Fruit fly (Drosophila melanogaster): Measurements from ENCODE around the gene PGRP-LB.

DNA sequence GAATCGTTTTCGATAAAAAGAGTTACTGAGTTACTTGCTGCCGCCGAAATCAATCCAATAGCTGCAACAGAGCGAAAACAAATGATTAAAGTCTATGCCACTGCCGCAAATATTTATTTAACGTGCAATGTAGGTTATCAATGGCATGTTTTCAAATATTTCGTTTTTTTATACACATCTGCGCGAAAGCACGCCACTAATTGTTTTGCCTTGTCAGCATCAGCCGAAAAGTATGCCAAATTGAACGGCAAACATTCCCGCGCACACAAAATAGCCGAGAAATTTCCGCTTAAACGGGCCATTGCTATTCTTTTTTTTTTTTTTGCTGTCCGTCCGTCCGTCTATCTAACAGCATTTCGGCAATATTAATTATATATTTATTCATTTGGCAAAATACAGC lies 8.3 kb downstream of the PGRP-LB start:
- no peak for TF ChIP-seq Myc (optimal IDR thresholded peaks at IDR 0.05)
- TF ChIP-seq ttk (optimal IDR thresholded peaks at IDR 0.05), result no peak
- TF ChIP-seq h (optimal IDR thresholded peaks at IDR 0.05), result no peak
- TF ChIP-seq Sin3A (optimal IDR thresholded peaks at IDR 0.05), result no peak

Measured in Kc167 (cell line).